Worm (Caenorhabditis elegans): ENCODE data around the gene aptf-3.

- TF ChIP-seq ceh-43 (GFP tag; optimal IDR thresholded peaks at IDR 0.05) (no peak), unc-62 (GFP tag; optimal IDR thresholded peaks at IDR 0.05) (no peak), nhr-2 (tag; optimal IDR thresholded peaks at IDR 0.05) (no peak), ces-1 (GFP tag; optimal IDR thresholded peaks at IDR 0.05) (no peak), sptf-1 (tag; optimal IDR thresholded peaks at IDR 0.05) (no peak), elt-1 (tag; optimal IDR thresholded peaks at IDR 0.05; ENCODE audit: borderline replicate concordance, insufficient read depth) (no peak), blmp-1 (tag; optimal IDR thresholded peaks at IDR 0.05) (no peak), lin-32 (GFP tag; optimal IDR thresholded peaks at IDR 0.05) (no peak), lsy-2 (tag; optimal IDR thresholded peaks at IDR 0.05) (no peak), nhr-28 (tag; optimal IDR thresholded peaks at IDR 0.05) (no peak), ham-2 (GFP tag; optimal IDR thresholded peaks at IDR 0.05) (no peak), unc-39 (tag; optimal IDR thresholded peaks at IDR 0.05) (no peak), pha-4 (tag; optimal IDR thresholded peaks at IDR 0.05) (no peak), tbx-8 (GFP tag; optimal IDR thresholded peaks at IDR 0.05) (no peak)
Observed at ce11 chrII:8590684-8591083, 3.3 kb upstream of the aptf-3 start, which contains the start of gene aptf-4.
